Worm (Caenorhabditis elegans) whole organism, L1 larva: ENCODE data around the gene srz-70.

Experiments
- C16A3.4 ChIP-seq: fragments of 150-350 bp; optimal IDR thresholded peaks from 2 replicates; lab custom pipeline; 2014; ENCODE audit warnings: missing biosample characterization, missing genetic modification characterization
- egl-27 ChIP-seq, 2 experiments: fragments of 150-350 bp in 1 of 2; sonication (generic microtip); optimal IDR thresholded peaks; 3 replicates each; lab custom pipeline; 2017 to 2018; ENCODE audit warnings: missing biosample characterization in 2 of 2, missing genetic modification characterization in 2 of 2, missing genetic modification reagents in 2 of 2
- lir-3 ChIP-seq: sonication (generic microtip); optimal IDR thresholded peaks from 2 replicates; lab custom pipeline; 2016; ENCODE audit warnings: mild to moderate bottlenecking, missing genetic modification characterization, moderate library complexity, missing compliant biosample characterization; ENCODE audit not compliant: poor library complexity
- snpc-4 ChIP-seq: fragments of 150-350 bp; optimal IDR thresholded peaks from 2 replicates; lab custom pipeline; 2014; ENCODE audit warnings: missing biosample characterization, missing genetic modification characterization
- sptf-1 ChIP-seq: fragments of 150-350 bp; optimal IDR thresholded peaks from 2 replicates; lab custom pipeline; 2014; ENCODE audit warnings: missing biosample characterization, missing genetic modification characterization
- unc-62 ChIP-seq: fragments of 150-350 bp; optimal IDR thresholded peaks from 2 replicates; lab custom pipeline; 2014; ENCODE audit warnings: missing biosample characterization, missing genetic modification reagents, missing genetic modification characterization

- TF ChIP-seq egl-27 (tag; optimal IDR thresholded peaks at IDR 0.05; lab: Kevin White, UChicago) = no peak
- TF ChIP-seq C16A3.4 (tag; lab: Kevin White, UChicago) = no peak
- TF ChIP-seq snpc-4 (tag; lab: Kevin White, UChicago) = no peak
- no peak for TF ChIP-seq lir-3 (tag; lab: Kevin White, UChicago)
- TF ChIP-seq unc-62 (GFP tag; lab: Kevin White, UChicago) = no peak
- TF ChIP-seq sptf-1 (tag; lab: Kevin White, UChicago) = no peak
Observed at ce11 chrIV:3491477-3491876, 12.7 kb upstream of the srz-70 start, which contains the start of gene srz-78.
